Worm (Caenorhabditis elegans): Measurements from ENCODE around the gene Y70C5A.2.

DNA sequence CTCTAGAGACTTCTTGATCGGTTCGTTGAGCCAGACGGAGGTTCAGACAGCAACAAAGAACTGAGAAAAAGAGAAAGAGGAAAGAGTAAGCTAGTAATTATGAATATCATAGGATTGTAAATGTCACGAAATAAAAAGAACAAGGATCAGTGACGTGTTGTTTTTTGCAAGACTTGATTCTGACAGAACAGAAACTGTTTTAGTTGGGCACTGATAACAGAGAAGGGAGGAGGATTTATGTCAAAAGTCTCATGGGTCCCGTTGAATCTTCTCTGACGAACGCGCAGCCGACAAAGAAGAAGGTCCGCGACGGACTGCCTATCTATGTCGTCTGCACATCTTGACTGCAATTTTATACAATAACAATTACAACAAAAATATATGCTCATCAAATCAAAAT is 22.4 kb downstream of the Y70C5A.2 start, which contains the start of gene T03E6.9:
- TF ChIP-seq lin-39 (tag; optimal IDR thresholded peaks at IDR 0.05): no peak
- no peak for TF ChIP-seq ceh-16 (tag; optimal IDR thresholded peaks at IDR 0.05)
- TF ChIP-seq nhr-77 (tag; optimal IDR thresholded peaks at IDR 0.05): no peak
- no peak for TF ChIP-seq ama-1 (optimal IDR thresholded peaks at IDR 0.05)
- TF ChIP-seq nhr-10 (tag; optimal IDR thresholded peaks at IDR 0.05): no peak
- no peak for TF ChIP-seq nhr-129 (tag; optimal IDR thresholded peaks at IDR 0.05)

Measured in whole organism, L2 larva.